Worm (Caenorhabditis elegans): Measurements from ENCODE around the gene pas-6.

Gene pas-6

DNA sequence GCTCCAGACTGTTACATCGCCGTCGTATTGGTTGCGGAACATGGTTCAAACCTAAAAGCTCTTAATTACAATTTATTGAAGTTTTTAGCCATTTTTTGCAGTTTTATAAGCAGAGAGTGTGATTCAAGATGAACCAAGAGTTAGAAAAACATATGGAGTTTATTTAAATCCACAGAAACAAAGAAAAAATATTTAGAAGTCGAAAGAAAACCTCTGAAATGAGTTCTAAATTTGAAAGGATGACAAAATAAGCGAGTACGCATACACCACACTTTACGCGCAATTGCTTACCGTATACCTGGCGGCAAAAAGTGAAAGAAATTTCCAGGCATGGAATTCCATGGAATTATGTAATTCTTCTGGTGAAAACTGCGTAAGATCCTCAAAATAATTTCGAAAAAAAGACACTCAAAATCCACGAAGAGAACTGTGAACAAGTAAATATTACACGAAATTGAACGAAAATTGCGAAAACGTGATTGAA lies at the start of gene pas-6:
pas-6 (minus strand) TSS at position 51 of the 484 bp plus-strand sequence.
- TF ChIP-seq unc-62 (GFP tag; optimal IDR thresholded peaks at IDR 0.05) = no peak

DNA sequence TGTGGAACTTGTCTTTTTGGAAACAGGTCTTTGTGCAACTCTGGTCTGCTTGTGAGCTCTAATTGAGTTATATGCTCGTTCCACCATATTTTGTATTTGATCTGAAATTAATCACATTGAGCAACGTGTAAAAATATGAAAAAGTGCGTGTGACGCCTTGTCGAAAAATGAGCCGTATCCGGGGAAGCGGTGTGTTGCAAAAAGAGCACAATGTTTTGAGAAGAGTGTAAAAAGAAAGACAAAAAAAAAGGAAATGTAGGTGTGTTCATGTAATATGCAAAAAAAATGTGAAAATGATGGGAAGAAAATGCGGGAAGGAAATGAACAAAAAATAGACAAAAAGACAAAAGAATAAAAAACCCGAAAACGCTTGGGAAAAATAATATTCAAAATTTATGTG lies 46.6 kb upstream of the pas-6 start, which contains the start of gene acy-4:
acy-4 (minus strand) TSS at position 101 of the 400 bp plus-strand sequence.
- TF ChIP-seq unc-62 (GFP tag; optimal IDR thresholded peaks at IDR 0.05) = no peak

DNA sequence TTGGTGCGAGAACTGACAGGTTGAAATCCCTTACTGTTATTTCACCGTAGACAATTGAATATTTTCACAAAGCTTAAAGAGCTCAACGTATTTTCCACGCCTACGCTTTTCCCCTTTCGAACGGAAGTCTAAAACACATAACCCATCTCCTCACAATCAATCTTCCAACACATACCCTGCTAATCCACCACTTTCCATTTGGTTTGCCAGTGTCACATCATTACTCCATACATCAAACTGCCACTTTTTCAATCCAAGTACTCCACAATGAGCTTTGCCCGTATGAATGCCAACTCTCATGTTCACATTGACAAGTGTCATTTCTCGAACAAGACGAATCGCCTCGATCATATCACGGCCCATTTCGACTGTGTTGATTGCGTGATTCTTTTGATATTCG lies 43.9 kb upstream of the pas-6 start:
- no peak for TF ChIP-seq unc-62 (GFP tag; optimal IDR thresholded peaks at IDR 0.05)

DNA sequence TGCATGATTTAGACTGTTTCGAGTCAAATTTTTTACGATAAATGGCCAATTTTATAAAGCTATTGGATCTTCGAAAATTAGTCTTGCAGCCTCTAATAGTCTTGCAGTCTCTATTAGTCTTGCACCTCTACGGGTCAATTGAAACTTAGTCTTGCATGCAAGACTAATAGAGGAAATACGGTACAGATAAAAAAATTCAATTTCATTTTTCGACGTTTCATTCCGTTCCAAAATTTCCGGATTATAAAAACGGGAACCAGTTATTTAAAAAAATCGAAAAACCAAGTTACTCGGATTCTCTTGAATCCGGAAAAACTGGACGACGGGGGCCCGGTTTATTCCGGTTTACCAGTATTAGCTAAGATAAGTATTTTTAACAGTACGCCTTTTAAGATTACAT lies 37.2 kb upstream of the pas-6 start, which contains the start of gene M03E7.1:
M03E7.1 (plus strand) TSS at position 301 of the 400 bp plus-strand sequence.
- TF ChIP-seq unc-62 (GFP tag; optimal IDR thresholded peaks at IDR 0.05) = no peak

DNA sequence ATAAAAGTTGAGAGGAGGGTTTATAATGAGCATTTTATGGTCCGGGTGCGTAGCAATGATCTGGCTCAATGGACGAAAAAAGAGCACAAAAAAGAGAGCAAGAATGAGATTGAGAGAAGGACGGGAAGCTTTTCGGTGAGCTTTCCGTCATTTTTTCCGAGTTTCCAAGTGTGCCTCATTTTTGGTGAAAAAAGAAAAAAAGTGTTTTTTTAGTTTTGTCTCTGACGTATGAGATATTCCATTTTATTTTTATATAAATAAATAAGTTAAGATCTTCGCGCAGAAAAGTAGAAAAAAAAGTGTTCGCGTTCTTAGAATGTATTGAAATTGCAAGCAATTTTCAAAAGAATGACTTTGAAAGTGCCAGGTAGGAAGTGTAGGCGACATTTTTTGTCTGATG lies 35.9 kb upstream of the pas-6 start, which contains the start of gene memb-2:
memb-2 (minus strand) TSS at position 101 of the 400 bp plus-strand sequence.
- no peak for TF ChIP-seq unc-62 (GFP tag; optimal IDR thresholded peaks at IDR 0.05)

DNA sequence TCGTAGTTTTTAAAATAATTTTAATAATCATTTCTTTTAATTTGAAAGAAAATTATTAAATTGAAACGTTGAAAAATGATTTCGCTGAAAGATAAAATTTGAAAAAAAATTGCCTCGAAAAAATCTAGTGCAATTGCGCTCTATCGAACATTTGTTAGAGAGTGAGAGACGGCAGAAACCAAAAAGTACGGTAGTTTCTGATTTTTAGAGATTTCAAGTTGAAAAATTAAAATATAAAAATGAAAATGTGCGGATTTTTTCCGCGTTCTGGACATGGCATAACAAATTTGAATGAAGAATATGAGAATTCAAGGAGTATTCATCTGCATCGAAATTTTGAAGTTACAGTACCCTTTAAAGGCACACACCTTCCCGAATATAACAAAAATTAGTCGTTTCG lies 35.2 kb upstream of the pas-6 start:
- TF ChIP-seq unc-62 (GFP tag; optimal IDR thresholded peaks at IDR 0.05) = no peak

DNA sequence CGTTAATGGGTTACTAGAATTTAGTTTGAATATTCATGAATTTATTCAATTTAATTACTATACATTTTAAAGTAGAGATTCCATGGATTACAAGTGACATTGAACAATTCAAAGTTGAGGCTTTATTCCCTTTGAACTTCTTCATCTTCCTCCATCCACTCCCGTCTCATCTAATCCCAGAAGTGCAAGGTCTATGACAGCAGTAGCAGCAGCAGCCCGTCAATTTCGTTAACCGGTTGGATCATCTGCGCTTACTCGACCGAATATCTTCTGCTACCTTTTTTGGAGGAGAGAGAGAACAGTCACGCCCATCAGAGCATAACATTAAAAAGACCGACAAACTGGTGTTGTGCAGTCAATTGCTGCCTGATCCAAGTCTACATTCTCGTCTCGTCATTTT lies 33.2 kb upstream of the pas-6 start, which contains the start of gene M03E7.2:
M03E7.2 (plus strand) TSS at position 301 of the 400 bp plus-strand sequence.
- TF ChIP-seq unc-62 (GFP tag; optimal IDR thresholded peaks at IDR 0.05) = no peak

DNA sequence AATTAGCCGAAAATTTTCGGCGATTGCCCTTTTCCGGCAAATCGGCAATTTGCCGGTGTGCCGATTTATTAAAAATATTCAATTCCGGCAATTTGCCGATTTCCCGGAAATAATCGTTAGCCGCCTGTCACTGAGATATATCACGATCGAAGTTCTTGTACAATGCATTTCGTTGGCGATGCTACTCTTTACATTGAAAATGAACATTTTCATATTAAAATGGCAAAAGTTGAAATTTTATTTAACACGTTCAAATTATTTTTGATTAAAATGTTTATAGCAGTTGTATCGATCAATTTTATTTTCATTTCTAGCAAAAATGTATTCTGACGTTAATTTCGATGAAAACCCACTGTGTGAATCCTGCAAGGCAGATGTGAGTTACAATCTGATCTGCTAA lies 30.6 kb upstream of the pas-6 start, which contains the start of gene M03E7.3:
M03E7.3 (plus strand) TSS at position 301 of the 400 bp plus-strand sequence.
- TF ChIP-seq unc-62 (GFP tag; optimal IDR thresholded peaks at IDR 0.05) = no peak

DNA sequence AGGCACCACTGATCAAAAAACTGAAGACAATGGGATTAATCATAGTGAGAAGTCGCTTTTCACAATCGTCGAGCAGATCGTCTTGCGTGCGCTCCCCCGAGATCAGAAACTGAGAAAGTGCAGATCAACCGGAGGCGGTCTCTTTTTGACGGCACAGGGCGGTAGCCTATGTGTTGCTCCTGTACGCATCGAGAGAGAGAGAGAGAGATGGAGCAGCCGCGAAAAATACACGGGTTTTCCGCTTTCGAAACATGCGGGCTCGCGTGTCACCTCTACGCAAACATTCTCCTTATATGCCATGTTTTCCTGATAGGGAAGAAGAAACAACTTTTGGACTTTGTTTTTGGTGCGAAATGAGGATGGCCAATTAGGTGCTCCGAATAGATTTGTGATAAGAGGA lies 29.0 kb upstream of the pas-6 start, which contains the start of gene lrpc-1:
lrpc-1 (minus strand) TSS at position 101 of the 400 bp plus-strand sequence.
- no peak for TF ChIP-seq unc-62 (GFP tag; optimal IDR thresholded peaks at IDR 0.05)

DNA sequence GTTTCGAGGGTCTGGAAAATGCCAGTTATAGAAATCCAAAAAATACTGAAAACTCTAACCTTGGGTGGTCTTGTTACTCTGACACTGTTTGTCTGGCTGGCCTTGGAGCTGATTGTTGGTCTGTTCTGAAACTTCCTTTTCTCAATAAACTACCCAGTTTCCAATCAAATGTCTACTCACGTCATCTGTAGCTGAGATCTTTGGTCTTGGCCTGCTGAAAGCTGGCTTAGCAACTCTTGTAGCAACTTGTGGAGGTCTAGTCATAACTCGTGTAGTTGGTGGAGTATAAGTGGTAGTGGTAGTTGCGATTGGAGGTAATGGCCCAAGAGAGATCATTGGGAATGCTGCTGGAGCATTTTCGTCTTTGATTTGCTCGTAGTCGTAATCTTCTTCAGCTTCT lies 26.0 kb upstream of the pas-6 start:
- TF ChIP-seq unc-62 (GFP tag; optimal IDR thresholded peaks at IDR 0.05) = no peak

DNA sequence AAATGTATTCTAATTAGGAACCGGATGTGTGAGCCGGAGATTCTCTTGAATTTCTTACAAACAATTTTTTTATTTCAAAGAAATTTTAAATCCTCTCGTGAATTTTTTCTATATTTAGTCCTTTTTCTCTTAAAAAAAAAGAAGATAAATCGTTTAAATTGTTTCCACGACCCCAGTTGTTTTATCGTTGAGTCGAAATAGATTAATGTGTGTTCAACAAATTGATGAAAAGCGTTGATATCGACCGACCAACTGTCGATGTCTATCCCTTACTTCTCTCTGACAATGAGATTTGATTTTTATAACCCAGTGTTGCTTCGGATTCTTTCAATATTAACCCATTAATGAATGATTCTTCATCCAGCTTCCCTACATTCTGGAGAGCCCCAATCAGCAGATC lies 22.1 kb upstream of the pas-6 start, which contains the start of gene CD4.1:
CD4.1 (plus strand) TSS at position 301 of the 400 bp plus-strand sequence.
- no peak for TF ChIP-seq unc-62 (GFP tag; optimal IDR thresholded peaks at IDR 0.05)

DNA sequence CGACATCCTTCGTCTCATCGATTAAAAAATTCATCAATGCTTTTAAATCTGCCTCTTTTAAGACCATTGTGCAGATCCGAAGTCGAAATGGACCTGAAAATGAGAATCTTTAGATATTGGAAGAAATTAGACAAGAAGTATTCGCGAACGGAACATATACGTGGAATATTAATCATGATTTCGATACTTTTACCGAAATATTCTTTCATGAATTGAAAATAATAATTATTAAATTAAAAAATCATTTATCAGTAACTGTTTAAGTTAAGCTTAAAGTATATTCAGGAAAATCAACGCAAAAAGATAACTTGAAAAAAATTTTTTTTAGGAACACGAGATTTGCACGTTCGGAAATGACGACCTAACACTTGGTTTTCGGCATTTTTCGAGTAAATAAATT lies 17.1 kb upstream of the pas-6 start, which contains the start of gene CD4.8:
CD4.8 (minus strand) TSS at position 101 of the 400 bp plus-strand sequence.
- no peak for TF ChIP-seq unc-62 (GFP tag; optimal IDR thresholded peaks at IDR 0.05)

DNA sequence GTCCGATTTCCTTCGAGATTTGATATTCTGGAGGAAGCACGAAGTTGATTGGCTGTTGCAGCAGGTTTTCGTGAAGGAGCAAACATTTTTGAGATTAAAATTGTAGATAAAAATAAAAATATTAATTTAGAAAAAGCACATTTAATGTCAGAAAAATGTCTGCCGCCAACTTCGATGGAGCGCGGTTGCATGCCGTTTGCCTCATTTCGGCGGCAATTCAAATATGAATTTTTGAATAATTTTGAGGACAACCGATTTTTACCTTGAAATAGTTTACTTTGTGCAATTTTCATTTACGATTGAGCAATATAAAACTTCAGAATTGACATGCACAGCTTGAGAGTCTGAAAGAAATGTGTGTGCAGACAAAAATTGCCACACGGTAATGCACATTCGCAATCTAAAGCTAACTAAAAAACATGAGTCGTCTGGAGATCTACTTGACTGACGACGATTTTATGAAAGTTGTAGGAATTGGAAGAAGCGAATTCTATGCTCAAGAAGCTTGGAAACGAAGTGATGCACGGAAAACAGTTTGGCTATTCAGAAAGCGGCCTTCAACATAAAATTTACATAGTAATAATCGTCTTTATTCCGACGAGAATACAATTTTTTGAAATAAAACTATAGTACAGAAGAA lies 12.4 kb upstream of the pas-6 start, which contains the start of gene zhit-1:
zhit-1 (minus strand) TSS at position 161 of the 640 bp plus-strand sequence.
- TF ChIP-seq unc-62 (GFP tag; optimal IDR thresholded peaks at IDR 0.05) = no peak

DNA sequence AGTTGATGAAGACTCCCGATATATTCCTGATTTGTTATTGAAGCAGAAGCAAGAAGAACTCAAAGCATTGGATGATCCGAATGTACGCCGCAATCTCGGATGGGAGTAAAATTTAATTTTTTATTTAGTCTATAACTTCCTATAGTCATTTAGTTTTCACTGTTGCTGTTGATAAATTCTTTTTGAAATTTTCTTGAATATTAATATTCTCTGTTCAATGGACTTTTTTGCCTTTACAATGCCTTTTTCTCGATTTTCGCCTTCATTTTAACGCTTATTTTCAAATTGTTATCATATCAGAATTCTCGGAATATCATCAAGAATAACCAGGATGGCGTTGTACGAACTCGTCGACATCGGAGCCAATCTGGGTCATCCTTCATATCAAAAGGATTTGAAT lies 10.2 kb upstream of the pas-6 start, which contains the start of gene crn-2:
crn-2 (plus strand) TSS at position 301 of the 400 bp plus-strand sequence.
- TF ChIP-seq unc-62 (GFP tag; optimal IDR thresholded peaks at IDR 0.05) = no peak

DNA sequence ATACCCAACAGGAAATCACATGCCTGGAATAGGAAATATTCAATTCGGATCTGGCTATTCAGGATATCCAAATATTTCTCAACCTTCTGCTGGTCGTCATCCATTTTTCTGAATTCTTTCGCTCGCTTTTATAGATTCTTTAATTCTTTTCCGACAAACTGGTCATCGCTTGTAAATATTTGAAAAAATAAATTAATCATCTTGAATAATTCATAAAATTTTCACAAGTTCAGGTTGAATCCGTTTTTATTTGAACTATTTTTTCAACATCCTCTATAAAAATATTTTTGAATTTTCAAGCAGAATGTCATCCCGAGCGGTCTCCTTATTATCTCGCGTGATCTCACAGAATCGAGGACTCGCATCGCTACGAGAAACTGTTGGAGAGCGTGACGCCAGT lies 9.3 kb upstream of the pas-6 start, which contains the start of gene mrpl-48:
mrpl-48 (plus strand) TSS at position 301 of the 400 bp plus-strand sequence.
- TF ChIP-seq unc-62 (GFP tag; optimal IDR thresholded peaks at IDR 0.05) = no peak

DNA sequence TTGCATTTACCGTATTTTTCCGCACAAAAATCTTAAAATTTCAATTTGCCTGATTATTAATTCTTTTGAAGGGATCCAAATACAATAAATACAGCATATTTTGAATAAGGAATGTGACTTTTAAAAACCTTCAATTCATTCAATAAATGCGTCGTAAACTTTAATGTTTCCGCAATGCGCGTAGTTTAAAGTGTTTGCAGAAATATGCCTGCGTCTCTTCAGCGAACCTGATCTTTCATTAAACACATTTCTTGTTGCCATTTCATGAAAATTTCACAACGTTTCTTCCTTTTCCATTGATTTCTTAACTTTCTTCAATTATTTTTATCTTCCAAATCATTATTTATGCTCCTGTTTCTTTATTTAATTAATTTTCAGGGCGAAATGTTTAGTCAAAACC lies 8.2 kb upstream of the pas-6 start, which contains the start of gene vps-37:
vps-37 (plus strand) TSS at position 378 of the 400 bp plus-strand sequence.
- TF ChIP-seq unc-62 (GFP tag; optimal IDR thresholded peaks at IDR 0.05) = no peak

DNA sequence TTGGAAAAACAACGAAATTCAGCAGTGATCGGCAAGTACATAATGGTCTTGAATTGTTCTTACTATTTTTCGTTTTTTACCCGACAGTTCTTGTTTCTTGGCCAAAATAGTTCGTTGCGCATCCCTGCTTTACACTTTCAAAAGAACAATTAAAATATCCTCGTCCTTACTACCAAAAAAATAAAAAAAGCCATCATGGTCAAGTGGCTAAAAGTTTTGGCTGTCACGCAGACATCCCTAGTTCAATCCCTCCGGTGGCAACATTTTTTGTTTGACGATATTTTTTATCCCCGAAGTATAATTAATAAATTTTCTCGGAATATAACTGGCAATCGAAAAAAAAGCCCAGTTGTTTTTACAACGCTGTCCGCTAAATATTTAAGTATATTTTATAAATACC lies 7.7 kb upstream of the pas-6 start:
- no peak for TF ChIP-seq unc-62 (GFP tag; optimal IDR thresholded peaks at IDR 0.05)
